Worm (Caenorhabditis elegans) whole organism, late embryonic: ENCODE results near the gene fbxa-12.
"Not testable (repeated sequence)": the region's sequence is repeated elsewhere in the genome, so short reads cannot be mapped to it uniquely, and the experiment has no call there.

ENCODE experiments used
- C38D4.7 ChIP-seq: fragments of 200-800 bp; sonication (Bioruptor generic); optimal IDR thresholded peaks from 2 replicates; lab custom pipeline; 2018; ENCODE audit warnings: mild to moderate bottlenecking, missing genetic modification characterization, moderate library complexity, missing compliant biosample characterization
- F13H6.1 ChIP-seq: sonication (generic microtip); optimal IDR thresholded peaks from 2 replicates; lab custom pipeline; 2016; ENCODE audit warnings: missing genetic modification characterization, missing compliant biosample characterization
- T23F11.4 ChIP-seq: fragments of 200-800 bp; sonication (Bioruptor generic); optimal IDR thresholded peaks from 2 replicates; lab custom pipeline; 2018; ENCODE audit warnings: mild to moderate bottlenecking, missing genetic modification characterization, missing compliant biosample characterization
- ama-1 ChIP-seq: fragments of 150-350 bp; optimal IDR thresholded peaks from 2 replicates; lab custom pipeline; 2014
- ceh-24 ChIP-seq: sonication (generic microtip); optimal IDR thresholded peaks from 2 replicates; lab custom pipeline; 2016; ENCODE audit warnings: mild to moderate bottlenecking, missing genetic modification characterization, missing compliant biosample characterization
- ceh-34 ChIP-seq: sonication (generic microtip); optimal IDR thresholded peaks from 2 replicates; lab custom pipeline; 2016; ENCODE audit warnings: mild to moderate bottlenecking, missing genetic modification characterization, missing compliant biosample characterization
- ceh-9 ChIP-seq: sonication (generic microtip); optimal IDR thresholded peaks from 2 replicates; lab custom pipeline; 2016; ENCODE audit warnings: mild to moderate bottlenecking, missing genetic modification characterization, inconsistent platforms, missing compliant biosample characterization
- elt-2 ChIP-seq: sonication (generic microtip); optimal IDR thresholded peaks from 2 replicates; lab custom pipeline; 2016; ENCODE audit warnings: missing genetic modification reagents, missing genetic modification characterization, missing compliant biosample characterization
- ets-4 ChIP-seq: sonication (generic microtip); optimal IDR thresholded peaks from 2 replicates; lab custom pipeline; 2016; ENCODE audit warnings: missing genetic modification characterization, missing compliant biosample characterization
- gmeb-2 ChIP-seq: sonication (generic microtip); optimal IDR thresholded peaks from 2 replicates; lab custom pipeline; 2016; ENCODE audit warnings: missing genetic modification characterization, inconsistent platforms, missing compliant biosample characterization
- hlh-6 ChIP-seq: sonication (generic microtip); optimal IDR thresholded peaks from 2 replicates; lab custom pipeline; 2016; ENCODE audit warnings: missing genotype, missing genetic modification characterization, missing compliant biosample characterization
- lim-6 ChIP-seq: sonication (generic microtip); optimal IDR thresholded peaks from 2 replicates; lab custom pipeline; 2016; ENCODE audit warnings: missing genetic modification characterization, missing compliant biosample characterization
- nfya-1 ChIP-seq: sonication (generic microtip); optimal IDR thresholded peaks from 2 replicates; lab custom pipeline; 2017; ENCODE audit warnings: missing genetic modification characterization, mild to moderate bottlenecking, missing compliant biosample characterization, antibody characterized with exemption, moderate library complexity
- nhr-232 ChIP-seq: sonication (generic microtip); optimal IDR thresholded peaks from 2 replicates; lab custom pipeline; 2016; ENCODE audit warnings: missing genetic modification characterization, missing compliant biosample characterization
- npax-4 ChIP-seq: sonication (generic microtip); optimal IDR thresholded peaks from 2 replicates; lab custom pipeline; 2016; ENCODE audit warnings: missing genetic modification characterization, missing compliant biosample characterization
- pha-2 ChIP-seq: sonication (generic microtip); optimal IDR thresholded peaks from 2 replicates; lab custom pipeline; 2017; ENCODE audit warnings: mild to moderate bottlenecking, missing genetic modification characterization, missing compliant biosample characterization
- pqm-1 ChIP-seq: sonication (generic microtip); optimal IDR thresholded peaks from 2 replicates; lab custom pipeline; 2016; ENCODE audit warnings: missing genetic modification characterization, missing compliant biosample characterization
- pros-1 ChIP-seq: fragments of 150-350 bp; optimal IDR thresholded peaks from 2 replicates; lab custom pipeline; 2014; ENCODE audit warnings: missing biosample characterization, missing genetic modification reagents, missing genetic modification characterization
- tbx-2 ChIP-seq: sonication (generic microtip); optimal IDR thresholded peaks from 2 replicates; lab custom pipeline; 2016; ENCODE audit warnings: missing genetic modification characterization, missing compliant biosample characterization
- tbx-7 ChIP-seq: sonication (generic microtip); optimal IDR thresholded peaks from 2 replicates; lab custom pipeline; 2016; ENCODE audit warnings: missing genotype, missing genetic modification characterization, missing compliant biosample characterization

Gene fbxa-12

ce11 chrIII:2259329-2259728 is 39.8 kb downstream of the fbxa-12 start:
- TF ChIP-seq nfya-1 (tag; lab: Kevin White, UChicago), result no peak
- no peak for TF ChIP-seq tbx-2 (tag; lab: Kevin White, UChicago)
- no peak for TF ChIP-seq nhr-232 (tag; lab: Kevin White, UChicago)
- no peak for TF ChIP-seq lim-6 (tag; lab: Kevin White, UChicago)
- TF ChIP-seq pros-1 (tag; lab: Kevin White, UChicago), result no peak
- TF ChIP-seq hlh-6 (tag; lab: Kevin White, UChicago), result no peak
- no peak for TF ChIP-seq ceh-9 (tag; lab: Kevin White, UChicago)
- TF ChIP-seq ceh-34 (tag; lab: Kevin White, UChicago), result no peak
- no peak for TF ChIP-seq tbx-7 (tag; lab: Kevin White, UChicago)
- TF ChIP-seq ama-1 (lab: Kevin White, UChicago), result no peak
- no peak for TF ChIP-seq F13H6.1
- no peak for TF ChIP-seq npax-4 (tag; lab: Kevin White, UChicago)

ce11 chrIII:2261353-2261752 is 41.8 kb downstream of the fbxa-12 start, which contains the start of gene fbxa-42:
Gene fbxa-42 (minus strand): TSS chrIII:2261453.
- not testable (repeated sequence) for TF ChIP-seq gmeb-2; ceh-24 (tag; lab: Kevin White, UChicago); C38D4.7 (GFP tag; lab: Kevin White, UChicago)

- TF ChIP-seq pqm-1 (tag; lab: Kevin White, UChicago) (no peak), ets-4 (tag; lab: Kevin White, UChicago) (no peak), pha-2 (tag; lab: Kevin White, UChicago) (no peak), T23F11.4 (no peak)
- TF ChIP-seq, all 69 proteins: peak for 0
Observed at ce11 chrIII:2262942-2263341, 43.4 kb downstream of the fbxa-12 start, which contains the start of gene Y54F10BM.6. Gene Y54F10BM.6 (plus strand): TSS chrIII:2263242.

- TF ChIP-seq ceh-24 (tag; lab: Kevin White, UChicago) (no peak), elt-2 (peak; percentile 79)
Observed at ce11 chrIII:2265986-2266701, 46.6 kb downstream of the fbxa-12 start, which contains the start of gene fbxa-9. Gene fbxa-9 (plus strand): TSS chrIII:2266651.
